Worm (Caenorhabditis elegans): Measurements from ENCODE around the gene srt-59.

- TF ChIP-seq ztf-29 (GFP tag; IDR thresholded peaks at IDR 0.05), result no peak
- no peak for TF ChIP-seq ref-1 (GFP tag; conservative IDR thresholded peaks at IDR 0.05)
- TF ChIP-seq flt-1 (GFP tag; IDR thresholded peaks at IDR 0.05), result no peak
- TF ChIP-seq ztf-23 (GFP tag; IDR thresholded peaks at IDR 0.05), result no peak
- no peak for TF ChIP-seq tab-1 (GFP tag; IDR thresholded peaks at IDR 0.05)
- TF ChIP-seq klf-2 (GFP tag; conservative IDR thresholded peaks at IDR 0.05), result no peak
- no peak for TF ChIP-seq med-1 (GFP tag; optimal IDR thresholded peaks at IDR 0.05; ENCODE audit: insufficient read depth)
- TF ChIP-seq cog-1 (tag; optimal IDR thresholded peaks at IDR 0.05), result no peak
- no peak for TF ChIP-seq T22C8.4 (GFP tag; IDR thresholded peaks at IDR 0.05)
Observed at ce11 chrIV:625947-626548, 24.6 kb upstream of the srt-59 start.

Measured in whole organism, midembryonic.